Worm (Caenorhabditis elegans) whole organism, L4 larva: Measurements from ENCODE around the gene Y110A2AL.3.

Source experiments
- ama-1 ChIP-seq: fragments of 150-350 bp; optimal IDR thresholded peaks from 2 replicates; lab custom pipeline; 2014; ENCODE audit warnings: inconsistent platforms, mixed read lengths
- ceh-82 ChIP-seq: sonication (generic microtip); optimal IDR thresholded peaks from 2 replicates; lab custom pipeline; 2017; ENCODE audit warnings: missing biosample characterization, missing genetic modification characterization
- ces-1 ChIP-seq: fragments of 150-350 bp; sonication (generic microtip); optimal IDR thresholded peaks from 4 replicates; lab custom pipeline; 2014; ENCODE audit warnings: missing biosample characterization, missing genetic modification reagents, missing genetic modification characterization
- fkh-10 ChIP-seq: fragments of 150-350 bp; optimal IDR thresholded peaks from 2 replicates; lab custom pipeline; 2014; ENCODE audit warnings: missing biosample characterization, missing genetic modification reagents, missing genetic modification characterization
- jun-1 ChIP-seq: fragments of 150-350 bp; optimal IDR thresholded peaks from 2 replicates; lab custom pipeline; 2014; ENCODE audit warnings: missing biosample characterization, missing genetic modification reagents, missing genetic modification characterization
- lin-38 ChIP-seq: fragments of 200-800 bp; sonication (Bioruptor generic); IDR thresholded peaks from 2 replicates; pipeline ENCODE4 v1.3.6; 2022; ENCODE audit warnings: missing genetic modification reagents, missing genetic modification characterization, missing compliant biosample characterization
- nhr-42 ChIP-seq: fragments of 200-800 bp; sonication (Bioruptor generic); IDR thresholded peaks from 2 replicates; pipeline ENCODE4 v1.3.6; 2022; ENCODE audit warnings: missing genetic modification characterization, missing compliant biosample characterization
- nhr-6 ChIP-seq: fragments of 150-350 bp; optimal IDR thresholded peaks from 2 replicates; lab custom pipeline; 2014; ENCODE audit warnings: missing biosample characterization, missing genetic modification characterization
- nhr-76 ChIP-seq: fragments of 150-350 bp; optimal IDR thresholded peaks from 2 replicates; lab custom pipeline; 2014; ENCODE audit warnings: missing biosample characterization, missing genetic modification characterization
- skn-1 ChIP-seq: fragments of 150-350 bp; optimal IDR thresholded peaks from 2 replicates; lab custom pipeline; 2014; ENCODE audit warnings: missing biosample characterization, missing genetic modification characterization
- unc-39 ChIP-seq: sonication (generic microtip); optimal IDR thresholded peaks from 2 replicates; lab custom pipeline; 2017; ENCODE audit warnings: missing biosample characterization, missing genetic modification characterization
- zag-1 ChIP-seq: fragments of 150-350 bp; optimal IDR thresholded peaks from 2 replicates; lab custom pipeline; 2014; ENCODE audit warnings: missing biosample characterization, missing genetic modification characterization
- ztf-11 ChIP-seq: fragments of 150-350 bp; optimal IDR thresholded peaks from 2 replicates; lab custom pipeline; 2014; ENCODE audit warnings: missing biosample characterization, missing genetic modification characterization

ce11 chrII:2901158-2901557 is 34.3 kb downstream of the Y110A2AL.3 start:
- no peak for TF ChIP-seq ces-1 (GFP tag; lab: Kevin White, UChicago)
- no peak for TF ChIP-seq nhr-76 (tag; lab: Kevin White, UChicago)
- no peak for TF ChIP-seq lin-38 (GFP tag; lab: Robert Waterston, UW)
- no peak for TF ChIP-seq ceh-82 (tag; lab: Kevin White, UChicago)
- no peak for TF ChIP-seq jun-1 (tag; lab: Kevin White, UChicago)
- no peak for TF ChIP-seq nhr-6
- TF ChIP-seq nhr-42 = no peak
- TF ChIP-seq ama-1 = no peak
- no peak for TF ChIP-seq fkh-10 (GFP tag; lab: Kevin White, UChicago)
- TF ChIP-seq unc-39 = no peak
- TF ChIP-seq zag-1 (tag; lab: Kevin White, UChicago) = no peak
- TF ChIP-seq ztf-11 (tag; lab: Kevin White, UChicago) = no peak
- TF ChIP-seq skn-1 (tag; lab: Kevin White, UChicago) = no peak
